Worm (Caenorhabditis elegans) whole organism, L2 larva: ENCODE measurements around the gene fmo-3.

ENCODE experiments used
- F13H6.1 ChIP-seq: sonication (generic microtip); optimal IDR thresholded peaks from 2 replicates; lab custom pipeline; 2016; ENCODE audit warnings: missing genetic modification characterization, missing compliant biosample characterization
- ZK546.5 ChIP-seq: sonication (generic microtip); optimal IDR thresholded peaks from 2 replicates; lab custom pipeline; 2017; ENCODE audit warnings: missing biosample characterization, missing genetic modification characterization
- aly-2 ChIP-seq: fragments of 150-350 bp; optimal IDR thresholded peaks from 2 replicates; lab custom pipeline; 2014; ENCODE audit warnings: missing biosample characterization, missing genetic modification characterization
- blmp-1 ChIP-seq: sonication (generic microtip); optimal IDR thresholded peaks from 2 replicates; lab custom pipeline; 2017; ENCODE audit warnings: missing genetic modification characterization, mild to moderate bottlenecking, missing compliant biosample characterization, antibody characterized with exemption, moderate library complexity; ENCODE audit not compliant: insufficient read depth
- ceh-82 ChIP-seq: fragments of 150-350 bp; optimal IDR thresholded peaks from 2 replicates; lab custom pipeline; 2014; ENCODE audit warnings: missing biosample characterization, missing genetic modification characterization
- crh-2 ChIP-seq: sonication (generic microtip); optimal IDR thresholded peaks from 2 replicates; lab custom pipeline; 2017; ENCODE audit warnings: missing biosample characterization, missing genetic modification characterization
- dmd-4 ChIP-seq: sonication (generic microtip); optimal IDR thresholded peaks from 2 replicates; lab custom pipeline; 2017; ENCODE audit warnings: missing biosample characterization, missing genetic modification characterization
- egl-27 ChIP-seq: sonication (generic microtip); optimal IDR thresholded peaks from 3 replicates; lab custom pipeline; 2017; ENCODE audit warnings: missing biosample characterization, missing genetic modification reagents, missing genetic modification characterization
- gmeb-1 ChIP-seq: fragments of 150-350 bp; optimal IDR thresholded peaks from 2 replicates; lab custom pipeline; 2014; ENCODE audit warnings: missing biosample characterization, missing genetic modification characterization
- lin-13 ChIP-seq: fragments of 150-350 bp; optimal IDR thresholded peaks from 2 replicates; lab custom pipeline; 2014; ENCODE audit warnings: missing biosample characterization, missing genetic modification reagents, missing genetic modification characterization
- mab-5 ChIP-seq: fragments of 150-350 bp; optimal IDR thresholded peaks from 2 replicates; lab custom pipeline; 2014; ENCODE audit warnings: missing biosample characterization, missing genetic modification characterization
- mbf-1 ChIP-seq: sonication (generic microtip); optimal IDR thresholded peaks from 2 replicates; lab custom pipeline; 2017; ENCODE audit warnings: missing biosample characterization, missing genetic modification characterization
- mdl-1 ChIP-seq, 2 experiments: fragments of 150-350 bp in 1 of 2; sonication (generic microtip) in 1 of 2; optimal IDR thresholded peaks; 2 replicates each; lab custom pipeline; 2017; ENCODE audit warnings: missing biosample characterization in 2 of 2, missing genetic modification characterization in 2 of 2
- nhr-10 ChIP-seq: sonication (generic microtip); optimal IDR thresholded peaks from 2 replicates; lab custom pipeline; 2017; ENCODE audit warnings: missing biosample characterization, missing genetic modification characterization
- nhr-12 ChIP-seq: fragments of 150-350 bp; optimal IDR thresholded peaks from 2 replicates; lab custom pipeline; 2014; ENCODE audit warnings: missing biosample characterization, missing genetic modification characterization
- nhr-129 ChIP-seq: fragments of 150-350 bp; optimal IDR thresholded peaks from 2 replicates; lab custom pipeline; 2014; ENCODE audit warnings: missing biosample characterization, missing genetic modification characterization
- nhr-21 ChIP-seq: fragments of 150-350 bp; optimal IDR thresholded peaks from 2 replicates; lab custom pipeline; 2014; ENCODE audit warnings: missing biosample characterization, missing genetic modification characterization
- nhr-23 ChIP-seq: fragments of 150-350 bp; optimal IDR thresholded peaks from 2 replicates; lab custom pipeline; 2014; ENCODE audit warnings: missing biosample characterization, missing genetic modification reagents, missing genetic modification characterization
- nhr-237 ChIP-seq: fragments of 150-350 bp; optimal IDR thresholded peaks from 2 replicates; lab custom pipeline; 2014; ENCODE audit warnings: missing biosample characterization, missing genetic modification characterization
- nhr-25 ChIP-seq: fragments of 150-350 bp; sonication (generic microtip); optimal IDR thresholded peaks from 3 replicates; lab custom pipeline; 2014; ENCODE audit warnings: missing biosample characterization, missing genetic modification characterization
- nhr-6 ChIP-seq: fragments of 150-350 bp; optimal IDR thresholded peaks from 2 replicates; lab custom pipeline; 2014; ENCODE audit warnings: missing biosample characterization, missing genetic modification characterization
- nhr-77 ChIP-seq: fragments of 150-350 bp; optimal IDR thresholded peaks from 2 replicates; lab custom pipeline; 2014; ENCODE audit warnings: missing biosample characterization, missing genetic modification characterization
- peb-1 ChIP-seq: fragments of 150-350 bp; optimal IDR thresholded peaks from 2 replicates; lab custom pipeline; 2014; ENCODE audit warnings: missing biosample characterization, missing genetic modification characterization
- sem-4 ChIP-seq: fragments of 150-350 bp; optimal IDR thresholded peaks from 2 replicates; lab custom pipeline; 2014; ENCODE audit warnings: missing biosample characterization, missing genetic modification reagents, missing genetic modification characterization
- skn-1 ChIP-seq: sonication (generic microtip); optimal IDR thresholded peaks from 2 replicates; lab custom pipeline; 2017; ENCODE audit warnings: missing biosample characterization, missing genetic modification characterization
- sma-3 ChIP-seq: sonication (generic microtip); optimal IDR thresholded peaks from 2 replicates; lab custom pipeline; 2016; ENCODE audit warnings: missing genetic modification reagents, missing genetic modification characterization, missing compliant biosample characterization
- snpc-4 ChIP-seq: fragments of 150-350 bp; optimal IDR thresholded peaks from 2 replicates; lab custom pipeline; 2014; ENCODE audit warnings: missing biosample characterization, missing genetic modification characterization
- unc-39 ChIP-seq: fragments of 150-350 bp; optimal IDR thresholded peaks from 2 replicates; lab custom pipeline; 2014; ENCODE audit warnings: missing biosample characterization, missing genetic modification characterization
- unc-55 ChIP-seq: fragments of 150-350 bp; sonication (generic microtip); optimal IDR thresholded peaks from 3 replicates; lab custom pipeline; 2014; ENCODE audit warnings: missing biosample characterization, missing genetic modification reagents, missing genetic modification characterization
- unc-62 ChIP-seq: fragments of 150-350 bp; optimal IDR thresholded peaks from 2 replicates; lab custom pipeline; 2014; ENCODE audit warnings: missing biosample characterization, missing genetic modification reagents, missing genetic modification characterization
- zag-1 ChIP-seq: fragments of 150-350 bp; optimal IDR thresholded peaks from 2 replicates; lab custom pipeline; 2014; ENCODE audit warnings: missing biosample characterization, missing genetic modification characterization
- ztf-1 ChIP-seq: fragments of 200-800 bp; sonication (Bioruptor generic); conservative IDR thresholded peaks from 2 replicates; pipeline ENCODE4 v1.3.6; 2022; ENCODE audit warnings: missing genetic modification characterization, missing compliant biosample characterization
- ztf-11 ChIP-seq: sonication (generic microtip); optimal IDR thresholded peaks from 2 replicates; lab custom pipeline; 2017; ENCODE audit warnings: missing biosample characterization, missing genetic modification characterization
- ztf-4 ChIP-seq: fragments of 150-350 bp; optimal IDR thresholded peaks from 2 replicates; lab custom pipeline; 2014; ENCODE audit warnings: missing biosample characterization, missing genetic modification characterization

Gene fmo-3

ce11 chrIII:10652833-10653232 lies 41.6 kb upstream of the fmo-3 start:
- no peak for TF ChIP-seq crh-2 (tag; lab: Kevin White, UChicago)
- no peak for TF ChIP-seq nhr-77 (tag; lab: Kevin White, UChicago)
- no peak for TF ChIP-seq nhr-21 (tag; lab: Kevin White, UChicago)
- no peak for TF ChIP-seq aly-2
- no peak for TF ChIP-seq gmeb-1 (tag; lab: Kevin White, UChicago)
- TF ChIP-seq dmd-4 (tag; lab: Kevin White, UChicago), result no peak
- no peak for TF ChIP-seq skn-1 (tag; lab: Kevin White, UChicago)
- no peak for TF ChIP-seq sma-3
- TF ChIP-seq nhr-10 (tag; lab: Kevin White, UChicago), result no peak
- TF ChIP-seq nhr-237 (tag; lab: Kevin White, UChicago), result no peak
- no peak for TF ChIP-seq snpc-4 (tag; lab: Kevin White, UChicago)
- TF ChIP-seq peb-1 (tag; lab: Kevin White, UChicago), result no peak
- no peak for TF ChIP-seq nhr-6
- TF ChIP-seq ztf-1, result no peak
- no peak for TF ChIP-seq nhr-12 (tag; lab: Kevin White, UChicago)
- no peak for TF ChIP-seq ZK546.5 (tag; lab: Kevin White, UChicago)

- TF ChIP-seq unc-39 (tag; lab: Kevin White, UChicago), result no peak
- TF ChIP-seq unc-62 (GFP tag; lab: Kevin White, UChicago), result no peak
- TF ChIP-seq ztf-4 (tag; lab: Kevin White, UChicago), result no peak
Measured at ce11 chrIII:10653479-10653878, 41.0 kb upstream of the fmo-3 start.

ce11 chrIII:10654718-10655117 lies 39.8 kb upstream of the fmo-3 start, which contains the start of gene cnt-2:
cnt-2 (plus strand) TSS chrIII:10655018.
- TF ChIP-seq ztf-11 (no peak), sem-4 (tag; lab: Kevin White, UChicago) (no peak)

- no peak for TF ChIP-seq egl-27 (tag; lab: Kevin White, UChicago)
- TF ChIP-seq nhr-23 (tag; lab: Kevin White, UChicago), result no peak
- TF ChIP-seq aly-2, result no peak
- no peak for TF ChIP-seq F13H6.1 (tag; lab: Kevin White, UChicago)
- TF ChIP-seq ceh-82 (tag; lab: Kevin White, UChicago), result no peak
- TF ChIP-seq mab-5, result no peak
- TF ChIP-seq zag-1 (tag; lab: Kevin White, UChicago), result no peak
- TF ChIP-seq mdl-1 (tag; optimal IDR thresholded peaks at IDR 0.05; lab: Kevin White, UChicago), result no peak
- TF ChIP-seq skn-1 (tag; lab: Kevin White, UChicago), result no peak
- TF ChIP-seq nhr-25 (tag; lab: Kevin White, UChicago), result no peak
- no peak for TF ChIP-seq unc-62 (GFP tag; lab: Kevin White, UChicago)
- no peak for TF ChIP-seq nhr-129 (tag; lab: Kevin White, UChicago)
- no peak for TF ChIP-seq mbf-1
- TF ChIP-seq lin-13 (GFP tag; lab: Kevin White, UChicago), result no peak
- no peak for TF ChIP-seq unc-55 (GFP tag; lab: Kevin White, UChicago)
- no peak for TF ChIP-seq unc-39 (tag; lab: Kevin White, UChicago)
- TF ChIP-seq nhr-10 (tag; lab: Kevin White, UChicago), result no peak
- no peak for TF ChIP-seq crh-2 (tag; lab: Kevin White, UChicago)
Measured at ce11 chrIII:10656069-10656468, 38.4 kb upstream of the fmo-3 start.

- TF ChIP-seq blmp-1 (tag; lab: Kevin White, UChicago) (no peak), nhr-10 (tag; lab: Kevin White, UChicago) (no peak), nhr-23 (tag; lab: Kevin White, UChicago) (no peak)
Measured at ce11 chrIII:10657661-10658060, 36.8 kb upstream of the fmo-3 start.

ce11 chrIII:10658394-10658793 lies 36.1 kb upstream of the fmo-3 start:
- TF ChIP-seq peb-1 (tag; lab: Kevin White, UChicago), result no peak
